Fruit fly (Drosophila melanogaster) whole organism, pupa: Measurements from ENCODE around the gene CG43954.

Source experiments
- CG14655 ChIP-seq: fragments of 200-800 bp; sonication (Bioruptor generic); optimal IDR thresholded peaks from 3 replicates; lab custom pipeline; 2017; ENCODE audit warnings: mild to moderate bottlenecking, missing biosample characterization, missing genetic modification reagents, missing genetic modification characterization
- CG15710 ChIP-seq: fragments of 200-800 bp; sonication (Bioruptor generic); optimal IDR thresholded peaks from 2 replicates; lab custom pipeline; 2018; ENCODE audit warnings: missing biosample characterization, mild to moderate bottlenecking, missing genetic modification characterization, moderate library complexity
- CG17806 ChIP-seq: fragments of 200-800 bp; sonication (Bioruptor generic); optimal IDR thresholded peaks from 2 replicates; lab custom pipeline; 2018; ENCODE audit warnings: missing biosample characterization, mild to moderate bottlenecking, missing genetic modification characterization, moderate library complexity
- CG32121 ChIP-seq: fragments of 200-800 bp; sonication (Bioruptor generic); IDR thresholded peaks from 2 replicates; pipeline ENCODE4 v1.3.6; 2022; ENCODE audit warnings: missing biosample characterization, missing genetic modification characterization
- CG34367 ChIP-seq: fragments of 200-800 bp; sonication (Bioruptor generic); optimal IDR thresholded peaks from 2 replicates; lab custom pipeline; 2018; ENCODE audit warnings: missing biosample characterization, mild to moderate bottlenecking, missing genetic modification characterization
- CG8159 ChIP-seq: fragments of 200-800 bp; sonication (Bioruptor generic); optimal IDR thresholded peaks from 3 replicates; lab custom pipeline; 2018; ENCODE audit warnings: missing biosample characterization, mild to moderate bottlenecking, missing genetic modification characterization, moderate library complexity
- CG9948 ChIP-seq: fragments of 200-800 bp; sonication (Bioruptor generic); optimal IDR thresholded peaks from 2 replicates; lab custom pipeline; 2018; ENCODE audit warnings: missing biosample characterization, mild to moderate bottlenecking, missing genetic modification characterization, moderate library complexity
- EcR ChIP-seq: fragments of 200-800 bp; sonication (Bioruptor generic); optimal IDR thresholded peaks from 3 replicates; lab custom pipeline; 2019; ENCODE audit warnings: missing biosample characterization, missing genetic modification characterization, mild to moderate bottlenecking, moderate library complexity, missing genetic modification reagents
- Ets98B ChIP-seq: fragments of 200-800 bp; sonication (Bioruptor generic); IDR thresholded peaks from 2 replicates; pipeline ENCODE4 v1.3.6; 2022; ENCODE audit warnings: missing biosample characterization, missing genetic modification characterization
- Pif1A ChIP-seq: fragments of 200-800 bp; sonication (Bioruptor generic); optimal IDR thresholded peaks from 3 replicates; lab custom pipeline; 2016; ENCODE audit warnings: missing biosample characterization, missing genetic modification characterization
- Pif1B ChIP-seq: fragments of 200-800 bp; sonication (Bioruptor generic); optimal IDR thresholded peaks from 3 replicates; lab custom pipeline; 2016; ENCODE audit warnings: missing biosample characterization, missing genetic modification characterization
- gl ChIP-seq: fragments of 200-800 bp; sonication (Bioruptor generic); optimal IDR thresholded peaks from 2 replicates; lab custom pipeline; 2018; ENCODE audit warnings: missing biosample characterization, mild to moderate bottlenecking, missing genetic modification characterization

- TF ChIP-seq CG9948 (tag; lab: Kevin White, UChicago) = no peak
- TF ChIP-seq Pif1A (GFP tag; lab: Kevin White, UChicago) = no peak
- no peak for TF ChIP-seq CG32121 (GFP tag; lab: Robert Waterston, UW)
- TF ChIP-seq Pif1B (GFP tag; lab: Kevin White, UChicago) = no peak
- TF ChIP-seq EcR = no peak
- no peak for TF ChIP-seq Ets98B (GFP tag; lab: Robert Waterston, UW)
- TF ChIP-seq CG14655 (GFP tag; lab: Kevin White, UChicago) = no peak
- TF ChIP-seq CG17806 = no peak
- no peak for TF ChIP-seq CG8159 (tag; lab: Kevin White, UChicago)
- TF ChIP-seq CG15710 (tag; lab: Kevin White, UChicago) = no peak
- TF ChIP-seq gl = no peak
- TF ChIP-seq CG34367 (tag; lab: Kevin White, UChicago) = no peak
Measured at dm6 chr3L:16704251-16704650, 7.2 kb downstream of the CG43954 start.
